Worm (Caenorhabditis elegans) whole organism, mixed stage, embryonic: ENCODE data around the gene T07H3.7.

Source experiments
- M03D4.4 ChIP-seq: sonication (generic microtip); optimal IDR thresholded peaks from 2 replicates; lab custom pipeline; 2017; ENCODE audit warnings: mild to moderate bottlenecking, missing genetic modification characterization, missing compliant biosample characterization
- bed-3 ChIP-seq: fragments of 200-800 bp; sonication (Bioruptor generic); optimal IDR thresholded peaks from 3 replicates; lab custom pipeline; 2018; ENCODE audit warnings: mild to moderate bottlenecking, missing genetic modification characterization, moderate library complexity, missing compliant biosample characterization
- blmp-1 ChIP-seq: fragments of 150-350 bp; optimal IDR thresholded peaks from 2 replicates; lab custom pipeline; 2014; ENCODE audit warnings: missing biosample characterization, missing genetic modification characterization
- ceh-39 ChIP-seq: fragments of 150-350 bp; optimal IDR thresholded peaks from 2 replicates; lab custom pipeline; 2014; ENCODE audit warnings: missing biosample characterization, missing genetic modification characterization
- ceh-43 ChIP-seq: fragments of 200-800 bp; sonication (Bioruptor generic); optimal IDR thresholded peaks from 2 replicates; lab custom pipeline; 2018; ENCODE audit warnings: mild to moderate bottlenecking, missing genetic modification characterization, moderate library complexity, missing compliant biosample characterization
- ceh-83 ChIP-seq: fragments of 200-800 bp; sonication (Bioruptor generic); optimal IDR thresholded peaks from 2 replicates; lab custom pipeline; 2018; ENCODE audit warnings: mild to moderate bottlenecking, missing genetic modification characterization, missing compliant biosample characterization
- ces-1 ChIP-seq: fragments of 150-350 bp; optimal IDR thresholded peaks from 2 replicates; lab custom pipeline; 2014; ENCODE audit warnings: missing biosample characterization, missing genetic modification reagents, missing genetic modification characterization
- cnd-1 ChIP-seq: fragments of 200-800 bp; sonication (Bioruptor generic); optimal IDR thresholded peaks from 2 replicates; lab custom pipeline; 2018; ENCODE audit warnings: mild to moderate bottlenecking, missing genetic modification characterization, missing compliant biosample characterization
- drap-1 ChIP-seq: fragments of 200-800 bp; sonication (Bioruptor generic); optimal IDR thresholded peaks from 3 replicates; lab custom pipeline; 2018; ENCODE audit warnings: mild to moderate bottlenecking, missing genetic modification characterization, missing compliant biosample characterization
- elt-1 ChIP-seq: sonication (generic microtip); optimal IDR thresholded peaks from 2 replicates; lab custom pipeline; 2017; ENCODE audit warnings: missing genetic modification characterization, mild to moderate bottlenecking, missing compliant biosample characterization, antibody characterized with exemption, moderate library complexity, borderline replicate concordance; ENCODE audit not compliant: insufficient read depth
- elt-3 ChIP-seq: fragments of 150-350 bp; optimal IDR thresholded peaks from 2 replicates; lab custom pipeline; 2014; ENCODE audit warnings: missing biosample characterization, missing genetic modification characterization
- flh-1 ChIP-seq: fragments of 200-800 bp; sonication (Bioruptor generic); optimal IDR thresholded peaks from 2 replicates; lab custom pipeline; 2018; ENCODE audit warnings: mild to moderate bottlenecking, missing genetic modification characterization, moderate library complexity, missing compliant biosample characterization
- ham-2 ChIP-seq: fragments of 200-800 bp; sonication (Bioruptor generic); optimal IDR thresholded peaks from 2 replicates; lab custom pipeline; 2018; ENCODE audit warnings: mild to moderate bottlenecking, missing genetic modification characterization, missing compliant biosample characterization
- hlh-1 ChIP-seq: fragments of 150-350 bp; optimal IDR thresholded peaks from 2 replicates; lab custom pipeline; 2014; ENCODE audit warnings: missing biosample characterization, missing genetic modification reagents, missing genetic modification characterization
- lin-13 ChIP-seq: fragments of 150-350 bp; optimal IDR thresholded peaks from 2 replicates; lab custom pipeline; 2014; ENCODE audit warnings: missing biosample characterization, missing genetic modification characterization
- lin-32 ChIP-seq: fragments of 200-800 bp; sonication (Bioruptor generic); optimal IDR thresholded peaks from 2 replicates; lab custom pipeline; 2018; ENCODE audit warnings: mild to moderate bottlenecking, missing genetic modification characterization, missing compliant biosample characterization
- lsy-2 ChIP-seq: fragments of 150-350 bp; optimal IDR thresholded peaks from 2 replicates; lab custom pipeline; 2014; ENCODE audit warnings: missing biosample characterization, missing genetic modification characterization
- mab-5 ChIP-seq: fragments of 150-350 bp; optimal IDR thresholded peaks from 2 replicates; lab custom pipeline; 2014; ENCODE audit warnings: missing biosample characterization, missing genetic modification characterization
- mls-2 ChIP-seq: sonication (generic microtip); optimal IDR thresholded peaks from 2 replicates; lab custom pipeline; 2016; ENCODE audit warnings: mild to moderate bottlenecking, missing genetic modification characterization, moderate library complexity, missing compliant biosample characterization
- nhr-12 ChIP-seq: fragments of 150-350 bp; optimal IDR thresholded peaks from 2 replicates; lab custom pipeline; 2014; ENCODE audit warnings: missing biosample characterization, missing genetic modification characterization
- nhr-2 ChIP-seq: fragments of 150-350 bp; optimal IDR thresholded peaks from 2 replicates; lab custom pipeline; 2014; ENCODE audit warnings: missing biosample characterization, missing genetic modification characterization
- nhr-28 ChIP-seq: fragments of 150-350 bp; optimal IDR thresholded peaks from 2 replicates; lab custom pipeline; 2014; ENCODE audit warnings: missing biosample characterization, missing genetic modification characterization
- nhr-76 ChIP-seq: sonication (generic microtip); optimal IDR thresholded peaks from 2 replicates; lab custom pipeline; 2017; ENCODE audit warnings: missing biosample characterization, missing genetic modification characterization
- sem-2 ChIP-seq: fragments of 200-800 bp; sonication (Bioruptor generic); optimal IDR thresholded peaks from 2 replicates; lab custom pipeline; 2018; ENCODE audit warnings: mild to moderate bottlenecking, missing genetic modification characterization, missing compliant biosample characterization
- snpc-4 ChIP-seq: fragments of 150-350 bp; optimal IDR thresholded peaks from 2 replicates; lab custom pipeline; 2014; ENCODE audit warnings: missing biosample characterization, missing genetic modification characterization
- sptf-1 ChIP-seq: sonication (generic microtip); optimal IDR thresholded peaks from 2 replicates; lab custom pipeline; 2017; ENCODE audit warnings: mild to moderate bottlenecking, missing genetic modification characterization, moderate library complexity, missing compliant biosample characterization
- tbx-8 ChIP-seq: fragments of 200-800 bp; sonication (Bioruptor generic); optimal IDR thresholded peaks from 2 replicates; lab custom pipeline; 2018; ENCODE audit warnings: mild to moderate bottlenecking, missing genetic modification characterization, moderate library complexity, missing compliant biosample characterization
- unc-120 ChIP-seq: sonication (generic microtip); optimal IDR thresholded peaks from 2 replicates; lab custom pipeline; 2017; ENCODE audit warnings: missing genetic modification characterization, missing compliant biosample characterization; ENCODE audit not compliant: poor library complexity, severe bottlenecking
- unc-39 ChIP-seq: fragments of 150-350 bp; optimal IDR thresholded peaks from 2 replicates; lab custom pipeline; 2014; ENCODE audit warnings: missing biosample characterization, missing genetic modification characterization
- unc-62 ChIP-seq: fragments of 150-350 bp; optimal IDR thresholded peaks from 2 replicates; lab custom pipeline; 2014; ENCODE audit warnings: missing biosample characterization, missing genetic modification reagents, missing genetic modification characterization
- zip-8 ChIP-seq: fragments of 150-350 bp; optimal IDR thresholded peaks from 2 replicates; lab custom pipeline; 2014; ENCODE audit warnings: missing biosample characterization, missing genetic modification characterization
- ztf-11 ChIP-seq: fragments of 150-350 bp; optimal IDR thresholded peaks from 2 replicates; lab custom pipeline; 2014; ENCODE audit warnings: missing biosample characterization, missing genetic modification characterization

T07H3.7 gene

DNA sequence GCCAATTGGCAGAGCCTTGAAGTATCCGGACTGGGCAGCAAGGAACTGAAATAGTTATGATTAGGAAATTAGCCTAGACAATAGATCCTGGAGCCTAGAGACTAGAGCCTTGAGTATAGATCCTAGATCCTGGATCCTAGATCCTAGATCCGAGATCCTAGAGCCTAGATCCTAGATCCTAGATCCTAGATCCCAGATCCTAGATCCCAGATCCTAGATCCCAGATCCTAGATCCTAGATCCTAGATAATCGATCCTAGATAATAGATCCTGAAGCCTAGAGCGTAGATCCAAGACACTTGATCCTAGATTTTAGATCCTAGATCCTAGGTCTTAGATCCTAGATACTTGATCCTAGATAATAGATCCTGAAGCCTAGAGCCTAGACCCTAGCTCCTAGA is 15.3 kb upstream of the T07H3.7 start:
- TF ChIP-seq ham-2 (no peak), elt-1 (tag; lab: Kevin White, UChicago) (peak; percentile 73), blmp-1 (tag; lab: Kevin White, UChicago) (no peak), ceh-39 (no peak)
- TF ChIP-seq, all 35 proteins: peak for 1

DNA sequence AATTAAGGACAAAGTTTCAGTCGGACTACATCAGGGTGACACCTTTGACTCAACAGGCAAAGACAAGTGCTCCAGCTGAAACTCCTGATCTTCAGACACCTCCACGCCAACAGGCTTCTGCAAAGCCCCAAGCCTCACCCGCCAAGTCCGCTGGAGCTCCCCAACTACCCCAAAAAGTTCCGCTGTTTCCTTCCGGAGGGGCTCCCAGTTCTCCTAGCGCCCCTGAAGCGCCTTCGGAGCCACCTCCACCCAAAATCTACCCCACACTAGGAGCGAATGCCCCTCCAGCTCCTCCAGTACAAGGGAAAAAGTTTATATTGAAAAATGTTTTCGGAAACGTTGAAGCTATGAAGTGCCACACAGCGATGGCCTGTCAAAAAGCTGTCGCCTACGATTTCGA is 13.3 kb upstream of the T07H3.7 start:
- TF ChIP-seq ceh-83 (GFP tag; lab: Kevin White, UChicago) = no peak
- TF ChIP-seq mls-2 = no peak
- TF ChIP-seq unc-39 = no peak
- TF ChIP-seq elt-3 (tag; lab: Kevin White, UChicago) = no peak
- TF ChIP-seq nhr-28 = no peak
- TF ChIP-seq lsy-2 (tag; lab: Kevin White, UChicago) = no peak
- TF ChIP-seq ces-1 (GFP tag; lab: Kevin White, UChicago) = no peak
- no peak for TF ChIP-seq unc-62 (GFP tag; lab: Kevin White, UChicago)
- TF ChIP-seq mab-5 (tag; lab: Kevin White, UChicago) = no peak
- TF ChIP-seq lin-32 (GFP tag; lab: Kevin White, UChicago) = no peak
- no peak for TF ChIP-seq lin-13 (tag; lab: Kevin White, UChicago)
- no peak for TF ChIP-seq ztf-11 (tag; lab: Kevin White, UChicago)
- no peak for TF ChIP-seq nhr-12 (tag; lab: Kevin White, UChicago)
- no peak for TF ChIP-seq sptf-1 (tag; lab: Kevin White, UChicago)
- no peak for TF ChIP-seq nhr-2 (tag; lab: Kevin White, UChicago)
- TF ChIP-seq flh-1 (GFP tag; lab: Kevin White, UChicago) = no peak
- TF ChIP-seq drap-1 = no peak
- TF ChIP-seq ceh-43 (GFP tag; lab: Kevin White, UChicago) = no peak
- TF ChIP-seq M03D4.4 = no peak

DNA sequence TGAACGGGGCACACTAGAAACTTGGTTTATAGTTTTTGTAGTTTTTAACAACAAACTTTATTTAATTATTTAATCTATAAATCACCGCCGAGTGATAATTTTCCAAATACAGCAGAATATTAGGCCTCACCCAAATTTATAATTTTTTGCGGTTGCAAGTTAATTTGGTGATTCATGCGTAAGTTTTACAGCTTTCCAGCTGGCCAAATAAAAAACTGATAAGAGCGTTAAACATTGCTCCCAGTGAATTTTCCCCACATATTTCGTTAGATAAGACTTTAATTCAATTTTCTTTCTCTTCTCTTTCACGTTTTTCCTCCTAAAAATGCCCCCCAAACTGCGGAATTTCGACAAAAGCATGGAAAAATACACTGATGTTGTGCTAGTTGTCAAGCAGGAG is 11.8 kb upstream of the T07H3.7 start, which contains the start of gene bath-47:
TSS of gene bath-47 (plus strand) at position 305 of the 400 bp plus-strand sequence.
- TF ChIP-seq ces-1 (GFP tag; lab: Kevin White, UChicago) (no peak), tbx-8 (GFP tag; lab: Kevin White, UChicago) (no peak), M03D4.4 (no peak), hlh-1 (tag; lab: Kevin White, UChicago) (no peak), zip-8 (tag; lab: Kevin White, UChicago) (no peak), lin-13 (tag; lab: Kevin White, UChicago) (no peak), drap-1 (no peak), elt-1 (tag; lab: Kevin White, UChicago) (no peak), nhr-2 (tag; lab: Kevin White, UChicago) (no peak), nhr-76 (tag; lab: Kevin White, UChicago) (no peak), sptf-1 (tag; lab: Kevin White, UChicago) (no peak), lin-32 (GFP tag; lab: Kevin White, UChicago) (no peak), sem-2 (GFP tag; lab: Kevin White, UChicago) (no peak), snpc-4 (no peak), nhr-28 (no peak), ceh-43 (GFP tag; lab: Kevin White, UChicago) (no peak), unc-120 (tag; lab: Kevin White, UChicago) (no peak), cnd-1 (tag; lab: Kevin White, UChicago) (no peak)

DNA sequence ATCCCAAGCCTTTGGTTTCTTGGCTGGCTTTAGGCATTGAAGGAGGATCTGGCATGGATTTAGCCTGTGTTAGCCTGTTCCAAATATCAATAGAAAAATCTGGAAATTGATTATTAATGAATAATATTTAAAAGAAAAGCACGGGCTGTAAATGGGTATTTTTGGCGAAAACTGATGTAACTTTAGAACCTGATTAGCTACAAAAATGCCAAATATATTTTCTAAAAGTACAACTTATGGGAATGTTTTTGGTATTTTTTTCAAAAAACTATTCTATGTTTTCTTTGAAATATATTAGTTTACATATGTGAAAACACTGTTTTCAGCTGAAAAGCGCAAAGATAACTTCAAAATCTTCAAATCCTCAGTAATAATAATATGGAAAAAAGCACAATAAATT is 10.9 kb upstream of the T07H3.7 start, which contains the start of gene bath-26:
TSS of gene bath-26 (minus strand) at position 101 of the 400 bp plus-strand sequence.
- no peak for TF ChIP-seq nhr-76 (tag; lab: Kevin White, UChicago)
- TF ChIP-seq unc-62 (GFP tag; lab: Kevin White, UChicago) = no peak
- no peak for TF ChIP-seq mab-5 (tag; lab: Kevin White, UChicago)
- TF ChIP-seq unc-39 = no peak
- TF ChIP-seq drap-1 = no peak
- no peak for TF ChIP-seq nhr-28
- TF ChIP-seq cnd-1 (tag; lab: Kevin White, UChicago) = no peak
- TF ChIP-seq sem-2 (GFP tag; lab: Kevin White, UChicago) = no peak
- no peak for TF ChIP-seq nhr-2 (tag; lab: Kevin White, UChicago)
- TF ChIP-seq lin-13 (tag; lab: Kevin White, UChicago) = no peak
- no peak for TF ChIP-seq snpc-4
- TF ChIP-seq tbx-8 (GFP tag; lab: Kevin White, UChicago) = no peak
- TF ChIP-seq nhr-12 (tag; lab: Kevin White, UChicago) = no peak
- TF ChIP-seq mls-2 = no peak
- TF ChIP-seq elt-1 (tag; lab: Kevin White, UChicago) = no peak
- no peak for TF ChIP-seq elt-3 (tag; lab: Kevin White, UChicago)
- no peak for TF ChIP-seq bed-3 (GFP tag; lab: Kevin White, UChicago)
- TF ChIP-seq ceh-39 = no peak
